Fruit fly (Drosophila melanogaster) whole organism, adult: ENCODE measurements around the gene CG33932.

Source experiments
- CG12768 ChIP-seq: fragments of 200-800 bp; sonication (Bioruptor generic); optimal IDR thresholded peaks from 2 replicates; lab custom pipeline; 2017; ENCODE audit warnings: missing biosample characterization, missing genetic modification characterization, mild to moderate bottlenecking, moderate library complexity, missing genetic modification reagents
- CG7101 ChIP-seq: fragments of 200-800 bp; sonication (Bioruptor generic); optimal IDR thresholded peaks from 2 replicates; lab custom pipeline; 2018; ENCODE audit warnings: missing biosample characterization, mild to moderate bottlenecking, missing genetic modification characterization, moderate library complexity
- Mnt ChIP-seq: fragments of 200-800 bp; sonication (Bioruptor generic); optimal IDR thresholded peaks from 2 replicates; lab custom pipeline; 2016; ENCODE audit warnings: missing biosample characterization, mild to moderate bottlenecking, missing genetic modification characterization
- tj ChIP-seq: fragments of 200-800 bp; sonication (Bioruptor generic); optimal IDR thresholded peaks from 3 replicates; lab custom pipeline; 2017; ENCODE audit warnings: missing biosample characterization, mild to moderate bottlenecking, missing genetic modification characterization, moderate library complexity

dm6 chrX:19716325-19716917, 27.8 kb upstream of the CG33932 start:
- TF ChIP-seq CG7101 = no peak
- TF ChIP-seq tj = no peak
- no peak for TF ChIP-seq Mnt (GFP tag; lab: Kevin White, UChicago)
- TF ChIP-seq CG12768 = no peak
